Worm (Caenorhabditis elegans) whole organism, mixed stage, embryonic: ENCODE data around the gene sri-39.
A peak's percentile ranks its signal among the peaks of the same experiment; 100 is the strongest.
"Not testable (repeated sequence)": the region's sequence is repeated elsewhere in the genome, so short reads cannot be mapped to it uniquely, and the experiment has no call there.

Source experiments
- M03D4.4 ChIP-seq: sonication (generic microtip); optimal IDR thresholded peaks from 2 replicates; lab custom pipeline; 2017; ENCODE audit warnings: mild to moderate bottlenecking, missing genetic modification characterization, missing compliant biosample characterization
- bed-3 ChIP-seq: fragments of 200-800 bp; sonication (Bioruptor generic); optimal IDR thresholded peaks from 3 replicates; lab custom pipeline; 2018; ENCODE audit warnings: mild to moderate bottlenecking, missing genetic modification characterization, moderate library complexity, missing compliant biosample characterization
- ceh-43 ChIP-seq: fragments of 200-800 bp; sonication (Bioruptor generic); optimal IDR thresholded peaks from 2 replicates; lab custom pipeline; 2018; ENCODE audit warnings: mild to moderate bottlenecking, missing genetic modification characterization, moderate library complexity, missing compliant biosample characterization
- ceh-83 ChIP-seq: fragments of 200-800 bp; sonication (Bioruptor generic); optimal IDR thresholded peaks from 2 replicates; lab custom pipeline; 2018; ENCODE audit warnings: mild to moderate bottlenecking, missing genetic modification characterization, missing compliant biosample characterization
- cnd-1 ChIP-seq: fragments of 200-800 bp; sonication (Bioruptor generic); optimal IDR thresholded peaks from 2 replicates; lab custom pipeline; 2018; ENCODE audit warnings: mild to moderate bottlenecking, missing genetic modification characterization, missing compliant biosample characterization
- drap-1 ChIP-seq: fragments of 200-800 bp; sonication (Bioruptor generic); optimal IDR thresholded peaks from 3 replicates; lab custom pipeline; 2018; ENCODE audit warnings: mild to moderate bottlenecking, missing genetic modification characterization, missing compliant biosample characterization
- hlh-1 ChIP-seq: fragments of 150-350 bp; optimal IDR thresholded peaks from 2 replicates; lab custom pipeline; 2014; ENCODE audit warnings: missing biosample characterization, missing genetic modification reagents, missing genetic modification characterization
- lin-13 ChIP-seq: fragments of 150-350 bp; optimal IDR thresholded peaks from 2 replicates; lab custom pipeline; 2014; ENCODE audit warnings: missing biosample characterization, missing genetic modification characterization
- lin-32 ChIP-seq: fragments of 200-800 bp; sonication (Bioruptor generic); optimal IDR thresholded peaks from 2 replicates; lab custom pipeline; 2018; ENCODE audit warnings: mild to moderate bottlenecking, missing genetic modification characterization, missing compliant biosample characterization
- lsy-2 ChIP-seq: fragments of 150-350 bp; optimal IDR thresholded peaks from 2 replicates; lab custom pipeline; 2014; ENCODE audit warnings: missing biosample characterization, missing genetic modification characterization
- mab-5 ChIP-seq: fragments of 150-350 bp; optimal IDR thresholded peaks from 2 replicates; lab custom pipeline; 2014; ENCODE audit warnings: missing biosample characterization, missing genetic modification characterization
- mep-1 ChIP-seq: fragments of 150-350 bp; optimal IDR thresholded peaks from 2 replicates; lab custom pipeline; 2017; ENCODE audit warnings: missing biosample characterization, missing genetic modification reagents, missing genetic modification characterization, inconsistent platforms
- mls-2 ChIP-seq: sonication (generic microtip); optimal IDR thresholded peaks from 2 replicates; lab custom pipeline; 2016; ENCODE audit warnings: mild to moderate bottlenecking, missing genetic modification characterization, moderate library complexity, missing compliant biosample characterization
- nhr-12 ChIP-seq: fragments of 150-350 bp; optimal IDR thresholded peaks from 2 replicates; lab custom pipeline; 2014; ENCODE audit warnings: missing biosample characterization, missing genetic modification characterization
- nhr-2 ChIP-seq: fragments of 150-350 bp; optimal IDR thresholded peaks from 2 replicates; lab custom pipeline; 2014; ENCODE audit warnings: missing biosample characterization, missing genetic modification characterization
- nhr-237 ChIP-seq: fragments of 150-350 bp; optimal IDR thresholded peaks from 2 replicates; lab custom pipeline; 2014; ENCODE audit warnings: missing biosample characterization, missing genetic modification characterization
- nhr-28 ChIP-seq: fragments of 150-350 bp; optimal IDR thresholded peaks from 2 replicates; lab custom pipeline; 2014; ENCODE audit warnings: missing biosample characterization, missing genetic modification characterization
- nhr-76 ChIP-seq: sonication (generic microtip); optimal IDR thresholded peaks from 2 replicates; lab custom pipeline; 2017; ENCODE audit warnings: missing biosample characterization, missing genetic modification characterization
- pha-4 ChIP-seq: fragments of 150-350 bp; optimal IDR thresholded peaks from 2 replicates; lab custom pipeline; 2018; ENCODE audit warnings: missing biosample characterization, missing genetic modification reagents, missing genetic modification characterization
- sem-2 ChIP-seq: fragments of 200-800 bp; sonication (Bioruptor generic); optimal IDR thresholded peaks from 2 replicates; lab custom pipeline; 2018; ENCODE audit warnings: mild to moderate bottlenecking, missing genetic modification characterization, missing compliant biosample characterization
- snpc-4 ChIP-seq: fragments of 150-350 bp; optimal IDR thresholded peaks from 2 replicates; lab custom pipeline; 2014; ENCODE audit warnings: missing biosample characterization, missing genetic modification characterization
- sptf-1 ChIP-seq: sonication (generic microtip); optimal IDR thresholded peaks from 2 replicates; lab custom pipeline; 2017; ENCODE audit warnings: mild to moderate bottlenecking, missing genetic modification characterization, moderate library complexity, missing compliant biosample characterization
- unc-120 ChIP-seq: sonication (generic microtip); optimal IDR thresholded peaks from 2 replicates; lab custom pipeline; 2017; ENCODE audit warnings: missing genetic modification characterization, missing compliant biosample characterization; ENCODE audit not compliant: poor library complexity, severe bottlenecking
- unc-39 ChIP-seq: fragments of 150-350 bp; optimal IDR thresholded peaks from 2 replicates; lab custom pipeline; 2014; ENCODE audit warnings: missing biosample characterization, missing genetic modification characterization
- ztf-11 ChIP-seq: fragments of 150-350 bp; optimal IDR thresholded peaks from 2 replicates; lab custom pipeline; 2014; ENCODE audit warnings: missing biosample characterization, missing genetic modification characterization

Gene sri-39

DNA sequence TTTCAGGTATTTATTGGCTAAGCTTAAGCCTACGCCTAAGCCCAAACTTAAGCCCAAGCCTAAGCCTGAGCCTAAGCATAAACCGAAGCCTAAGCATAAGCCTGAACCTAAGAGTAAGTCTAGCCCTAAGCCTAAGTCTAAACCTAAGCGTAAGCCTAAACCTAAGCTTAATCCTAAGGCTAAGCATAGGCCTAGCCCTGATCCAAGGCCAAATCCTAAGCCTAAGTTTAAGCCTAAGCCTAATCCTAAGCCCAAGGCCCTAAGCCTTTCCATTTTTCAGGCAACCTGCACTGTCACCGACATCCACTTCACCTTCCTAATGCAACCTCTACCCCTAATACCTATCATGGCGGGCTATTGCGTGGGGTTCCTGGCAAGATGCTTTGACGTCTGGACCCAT, 23.7 kb downstream of the sri-39 start:
- no peak for TF ChIP-seq unc-39
- TF ChIP-seq drap-1 = no peak
- no peak for TF ChIP-seq snpc-4 (tag; lab: Kevin White, UChicago)
- TF ChIP-seq hlh-1 (tag; lab: Kevin White, UChicago) = no peak
- TF ChIP-seq lin-32 (GFP tag; lab: Kevin White, UChicago) = no peak
- TF ChIP-seq cnd-1 (tag; lab: Kevin White, UChicago) = no peak
- no peak for TF ChIP-seq lin-13
- no peak for TF ChIP-seq nhr-237 (tag; lab: Kevin White, UChicago)
- no peak for TF ChIP-seq ztf-11 (tag; lab: Kevin White, UChicago)
- no peak for TF ChIP-seq pha-4

ce11 chrII:2612278-2612677, 25.0 kb downstream of the sri-39 start, which contains the start of gene D2062.13:
TSS of gene D2062.13 (plus strand) at chrII:2612578.
- not testable (repeated sequence) for TF ChIP-seq sem-2; unc-39; nhr-2 (tag; lab: Kevin White, UChicago)

DNA sequence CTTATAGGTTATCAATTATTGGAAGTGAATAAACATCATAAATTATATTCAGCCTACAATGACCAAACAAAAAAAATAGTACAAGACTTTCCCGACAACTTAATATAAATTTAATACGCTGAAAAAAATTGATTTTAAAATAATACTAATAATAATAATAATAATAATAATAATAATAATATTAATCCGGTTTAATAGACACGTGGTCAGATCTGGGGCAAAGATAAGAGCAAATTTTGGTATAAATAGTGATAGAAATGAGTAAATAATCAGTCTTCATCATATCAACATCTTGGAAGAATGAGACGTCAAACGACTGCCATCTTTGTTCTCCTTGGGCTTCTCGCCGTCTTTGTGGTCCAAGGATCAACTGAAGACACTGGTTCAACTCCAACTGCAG, 29.3 kb downstream of the sri-39 start, which contains the start of gene msrp-5:
msrp-5 (plus strand) TSS at position 301 of the 400 bp plus-strand sequence.
- not testable (repeated sequence) for TF ChIP-seq hlh-1, nhr-76, nhr-237 (tag; lab: Kevin White, UChicago)

DNA sequence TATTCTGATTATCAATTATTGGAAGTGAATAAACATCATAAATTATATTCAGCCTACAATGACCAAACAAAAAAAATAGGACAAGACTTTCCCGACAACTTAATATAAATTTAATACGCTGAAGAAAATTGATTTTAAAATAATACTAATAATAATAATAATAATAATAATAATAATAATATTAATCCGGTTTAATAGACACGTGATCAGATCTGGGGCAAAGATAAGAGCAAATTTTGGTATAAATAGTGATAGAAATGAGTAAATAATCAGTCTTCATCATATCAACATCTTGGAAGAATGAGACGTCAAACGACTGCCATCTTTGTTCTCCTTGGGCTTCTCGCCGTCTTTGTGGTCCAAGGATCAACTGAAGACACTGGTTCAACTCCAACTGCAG, 31.8 kb downstream of the sri-39 start, which contains the start of gene msrp-6:
msrp-6 (plus strand) TSS at position 301 of the 400 bp plus-strand sequence.
- TF ChIP-seq mep-1, ceh-83, unc-120: not testable (repeated sequence)

DNA sequence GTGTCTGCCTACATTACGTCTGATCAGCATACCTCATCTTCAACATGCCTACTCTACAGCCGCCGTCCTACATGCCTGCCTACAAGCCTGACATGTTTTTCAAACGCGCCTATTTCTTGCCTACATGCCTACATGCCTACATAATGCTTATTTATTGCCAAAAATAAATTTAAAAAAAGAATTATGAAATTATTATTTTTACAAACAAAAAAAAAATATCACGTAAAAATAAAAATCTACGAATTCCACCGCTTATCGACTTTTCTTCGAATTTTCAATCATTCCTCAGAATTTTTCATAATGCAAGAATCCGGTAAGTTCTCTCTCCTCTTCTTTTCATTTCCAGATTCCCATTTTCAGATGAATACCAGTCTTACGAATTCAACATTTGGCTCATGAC, 35.2 kb downstream of the sri-39 start, which contains the start of gene D2062.5:
D2062.5 (plus strand) TSS at position 301 of the 400 bp plus-strand sequence.
- no peak for TF ChIP-seq nhr-28 (tag; lab: Kevin White, UChicago)

ce11 chrII:2622936-2623452, 35.7 kb downstream of the sri-39 start, which contains the start of gene D2062.4:
TSS of gene D2062.4 (plus strand) at chrII:2623402.
- not testable (repeated sequence) for TF ChIP-seq mab-5, nhr-12, snpc-4 (tag; lab: Kevin White, UChicago)

DNA sequence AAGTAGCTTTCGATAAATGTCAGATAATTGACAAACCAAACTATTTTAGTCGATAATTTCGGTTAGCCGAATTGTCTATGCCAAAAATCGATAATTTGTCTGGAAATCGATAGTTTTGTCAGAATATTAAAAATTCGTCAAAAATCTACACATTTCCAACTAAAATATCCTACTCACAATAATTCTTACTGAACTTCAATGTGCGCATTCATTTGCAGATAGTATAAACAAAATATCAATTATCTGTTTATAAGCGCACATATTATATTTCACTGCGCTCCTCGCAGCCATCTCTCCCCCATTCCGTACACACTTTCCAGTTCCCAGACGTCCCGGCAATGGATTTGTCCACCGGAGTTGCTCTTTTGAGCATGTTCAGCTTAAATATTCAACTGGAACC, 37.5 kb downstream of the sri-39 start, which contains the start of gene lgc-28:
lgc-28 (plus strand) TSS at position 301 of the 400 bp plus-strand sequence.
- TF ChIP-seq unc-39 (no peak), nhr-237 (tag; lab: Kevin White, UChicago) (no peak), ceh-83 (no peak), M03D4.4 (tag; lab: Kevin White, UChicago) (no peak), mls-2 (no peak), bed-3 (no peak), sem-2 (no peak)

DNA sequence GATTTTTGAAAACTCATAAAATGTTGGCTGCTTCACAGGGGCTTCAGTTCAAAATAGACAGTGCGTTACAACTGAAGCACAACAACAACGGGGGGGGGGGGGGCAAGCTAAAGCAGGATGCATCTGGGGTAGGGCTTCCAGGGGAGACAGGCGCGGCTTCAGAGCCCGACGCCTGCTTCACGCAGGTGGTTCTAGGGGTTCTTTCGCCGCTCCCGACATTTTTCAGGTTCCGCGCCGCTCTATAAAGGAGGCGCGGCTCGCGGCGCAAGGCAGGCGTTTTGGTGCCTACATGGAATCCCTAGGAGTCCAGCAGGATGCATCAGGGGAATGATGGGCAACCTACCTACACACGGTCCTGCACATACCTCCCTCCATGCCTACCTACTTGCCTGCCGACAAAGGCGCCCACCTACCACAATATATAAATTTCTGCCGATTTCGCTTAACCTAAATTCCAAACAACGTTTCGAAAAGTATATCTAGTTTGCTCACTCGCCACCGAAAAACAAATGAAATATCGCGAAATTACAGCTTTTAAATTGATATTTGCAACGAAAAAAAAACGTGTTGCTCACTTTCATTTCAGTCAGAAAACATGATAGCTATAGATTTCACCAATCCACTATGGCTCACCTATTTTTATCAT, 40.0 kb downstream of the sri-39 start, which contains the start of gene sri-71:
sri-71 (plus strand) TSS at position 596 of the 646 bp plus-strand sequence.
- peak; percentile 32 for TF ChIP-seq sptf-1 (tag; lab: Kevin White, UChicago)
- no peak for TF ChIP-seq drap-1
- TF ChIP-seq lsy-2 (tag; lab: Kevin White, UChicago) = no peak
- TF ChIP-seq ceh-43 (GFP tag; lab: Kevin White, UChicago) = no peak
